Worm (Caenorhabditis elegans) whole organism, young adult: ENCODE measurements around the gene tra-2.

Source experiments
- B0336.3 ChIP-seq: fragments of 200-800 bp; sonication (Bioruptor generic); IDR thresholded peaks from 2 replicates; pipeline ENCODE4 v1.3.6; 2022; ENCODE audit warnings: missing genetic modification characterization, missing compliant biosample characterization
- F57C9.4 ChIP-seq: sonication (generic microtip); optimal IDR thresholded peaks from 2 replicates; lab custom pipeline; 2017; ENCODE audit warnings: mild to moderate bottlenecking, missing genetic modification characterization, missing compliant biosample characterization
- ceh-91 ChIP-seq: fragments of 200-800 bp; sonication (Bioruptor generic); IDR thresholded peaks from 2 replicates; pipeline ENCODE4 v1.3.6; 2022; ENCODE audit warnings: missing genetic modification reagents, missing genetic modification characterization, missing compliant biosample characterization
- chd-7 ChIP-seq: sonication (generic microtip); optimal IDR thresholded peaks from 2 replicates; lab custom pipeline; 2016; ENCODE audit warnings: mild to moderate bottlenecking, missing genetic modification characterization, moderate library complexity, missing compliant biosample characterization
- dpl-1 ChIP-seq: fragments of 150-350 bp; optimal IDR thresholded peaks from 2 replicates; lab custom pipeline; 2014; ENCODE audit warnings: missing biosample characterization, missing genetic modification reagents, missing genetic modification characterization
- egrh-3 ChIP-seq: fragments of 200-800 bp; sonication (Bioruptor generic); IDR thresholded peaks from 2 replicates; pipeline ENCODE4 v1.3.6; 2022; ENCODE audit warnings: missing genetic modification reagents, missing genetic modification characterization, missing compliant biosample characterization
- hlh-12 ChIP-seq: sonication (generic microtip); optimal IDR thresholded peaks from 2 replicates; lab custom pipeline; 2016; ENCODE audit warnings: missing genetic modification characterization, missing compliant biosample characterization
- hlh-26 ChIP-seq: fragments of 200-800 bp; sonication (Bioruptor generic); conservative IDR thresholded peaks from 2 replicates; pipeline ENCODE4 v1.3.6; 2022; ENCODE audit warnings: missing genetic modification reagents, missing genetic modification characterization, missing compliant biosample characterization
- lir-1 ChIP-seq: fragments of 200-800 bp; sonication (Bioruptor generic); conservative IDR thresholded peaks from 2 replicates; pipeline ENCODE4 v1.3.6; 2022; ENCODE audit warnings: missing genetic modification reagents, missing genetic modification characterization, missing compliant biosample characterization
- nfya-2 ChIP-seq: fragments of 200-800 bp; sonication (Bioruptor generic); IDR thresholded peaks from 2 replicates; pipeline ENCODE4 v1.3.6; 2022; ENCODE audit warnings: missing genetic modification reagents, missing genetic modification characterization, missing compliant biosample characterization
- pha-4 ChIP-seq: fragments of 150-350 bp; sonication (generic microtip); optimal IDR thresholded peaks from 2 replicates; lab custom pipeline; 2014; ENCODE audit warnings: missing biosample characterization, missing genetic modification reagents, missing genetic modification characterization
- unc-62 ChIP-seq: fragments of 150-350 bp; optimal IDR thresholded peaks from 2 replicates; lab custom pipeline; 2014; ENCODE audit warnings: missing biosample characterization, missing genetic modification reagents, missing genetic modification characterization

- TF ChIP-seq unc-62 (no peak), B0336.3 (GFP tag; lab: Robert Waterston, UW) (no peak), hlh-12 (tag; lab: Kevin White, UChicago) (no peak), pha-4 (tag; lab: Kevin White, UChicago) (no peak), ceh-91 (GFP tag; lab: Robert Waterston, UW) (0 out of 2 replicates have a peak, but pooled peaks have one; percentile 29), egrh-3 (GFP tag; lab: Robert Waterston, UW) (no peak), chd-7 (tag; lab: Kevin White, UChicago) (no peak), nfya-2 (GFP tag; lab: Robert Waterston, UW) (no peak), F57C9.4 (tag; lab: Kevin White, UChicago) (no peak), hlh-26 (no peak), lir-1 (GFP tag; lab: Robert Waterston, UW) (no peak), dpl-1 (GFP tag; lab: Kevin White, UChicago) (no peak)
Observed at ce11 chrII:6923792-6924191, 41.7 kb downstream of the tra-2 start.
